Worm (Caenorhabditis elegans): ENCODE data around the gene sdz-28.
"Not testable (repeated sequence)": the region's sequence is repeated elsewhere in the genome, so short reads cannot be mapped to it uniquely, and the experiment has no call there.

sdz-28 gene

ce11 chrII:2116794-2117193 lies 14.1 kb upstream of the sdz-28 start, which contains the start of gene srh-195:
Gene srh-195, minus strand, starts transcription at chrII:2116894.
- TF ChIP-seq him-1 (tag; optimal IDR thresholded peaks at IDR 0.05) (no peak), dao-5 (tag; optimal IDR thresholded peaks at IDR 0.05) (no peak), W03F9.2 (tag; optimal IDR thresholded peaks at IDR 0.05) (no peak)

ce11 chrII:2122091-2122490 lies 8.8 kb upstream of the sdz-28 start, which contains the start of gene math-37:
Gene math-37, minus strand, starts transcription at chrII:2122191.
- TF ChIP-seq dao-5 (tag; optimal IDR thresholded peaks at IDR 0.05) (no peak), him-1 (tag; optimal IDR thresholded peaks at IDR 0.05) (no peak), W03F9.2 (tag; optimal IDR thresholded peaks at IDR 0.05) (no peak)

ce11 chrII:2122762-2123161 lies 8.1 kb upstream of the sdz-28 start:
- TF ChIP-seq W03F9.2 (tag; optimal IDR thresholded peaks at IDR 0.05) (no peak), dao-5 (tag; optimal IDR thresholded peaks at IDR 0.05) (no peak), him-1 (tag; optimal IDR thresholded peaks at IDR 0.05) (no peak)

ce11 chrII:2135604-2136003 lies 4.7 kb downstream of the sdz-28 start, which contains the start of gene hpo-7:
Gene hpo-7, minus strand, starts transcription at chrII:2135704.
- TF ChIP-seq him-1 (tag; optimal IDR thresholded peaks at IDR 0.05) = no peak
- TF ChIP-seq dao-5 (tag; optimal IDR thresholded peaks at IDR 0.05) = no peak
- TF ChIP-seq W03F9.2 (tag; optimal IDR thresholded peaks at IDR 0.05) = no peak

ce11 chrII:2137235-2137634 lies 6.4 kb downstream of the sdz-28 start, which contains the start of gene C40A11.4:
Gene C40A11.4, plus strand, starts transcription at chrII:2137422.
- TF ChIP-seq W03F9.2 (tag; optimal IDR thresholded peaks at IDR 0.05) (no peak), him-1 (tag; optimal IDR thresholded peaks at IDR 0.05) (no peak), dao-5 (tag; optimal IDR thresholded peaks at IDR 0.05) (no peak)

ce11 chrII:2138901-2139300 lies 8.0 kb downstream of the sdz-28 start:
- TF ChIP-seq him-1 (tag; optimal IDR thresholded peaks at IDR 0.05) = no peak
- TF ChIP-seq dao-5 (tag; optimal IDR thresholded peaks at IDR 0.05) = no peak
- TF ChIP-seq W03F9.2 (tag; optimal IDR thresholded peaks at IDR 0.05) = no peak

ce11 chrII:2140817-2141216 lies 9.9 kb downstream of the sdz-28 start, which contains the start of gene C40A11.3:
Gene C40A11.3, plus strand, starts transcription at chrII:2141117.
- TF ChIP-seq W03F9.2 (tag; optimal IDR thresholded peaks at IDR 0.05) (no peak), him-1 (tag; optimal IDR thresholded peaks at IDR 0.05) (no peak), dao-5 (tag; optimal IDR thresholded peaks at IDR 0.05) (no peak)

DNA sequence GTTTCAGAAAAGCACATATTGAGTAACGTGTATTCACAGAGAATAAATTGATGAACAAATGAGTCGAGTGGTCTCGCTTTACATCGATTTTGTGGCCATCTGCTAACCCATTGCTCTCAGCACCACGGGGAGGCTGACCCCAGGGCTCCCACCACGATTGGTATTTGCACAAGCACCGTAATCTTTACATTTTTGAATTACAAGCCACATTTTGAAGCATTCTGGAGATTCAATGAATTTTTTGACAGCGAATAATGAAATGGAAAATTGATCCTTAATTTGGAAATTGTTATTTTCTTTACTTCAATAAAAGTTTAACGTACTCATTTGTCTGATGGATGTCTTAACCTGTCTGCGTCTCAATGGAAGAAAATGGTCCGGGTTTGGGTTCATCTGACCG lies 14.7 kb downstream of the sdz-28 start, which contains the start of gene C40A11.6:
Gene C40A11.6, minus strand, starts transcription at position 101 of the 400 bp plus-strand sequence.
- TF ChIP-seq W03F9.2 (tag; optimal IDR thresholded peaks at IDR 0.05) = no peak
- TF ChIP-seq dao-5 (tag; optimal IDR thresholded peaks at IDR 0.05) = no peak

DNA sequence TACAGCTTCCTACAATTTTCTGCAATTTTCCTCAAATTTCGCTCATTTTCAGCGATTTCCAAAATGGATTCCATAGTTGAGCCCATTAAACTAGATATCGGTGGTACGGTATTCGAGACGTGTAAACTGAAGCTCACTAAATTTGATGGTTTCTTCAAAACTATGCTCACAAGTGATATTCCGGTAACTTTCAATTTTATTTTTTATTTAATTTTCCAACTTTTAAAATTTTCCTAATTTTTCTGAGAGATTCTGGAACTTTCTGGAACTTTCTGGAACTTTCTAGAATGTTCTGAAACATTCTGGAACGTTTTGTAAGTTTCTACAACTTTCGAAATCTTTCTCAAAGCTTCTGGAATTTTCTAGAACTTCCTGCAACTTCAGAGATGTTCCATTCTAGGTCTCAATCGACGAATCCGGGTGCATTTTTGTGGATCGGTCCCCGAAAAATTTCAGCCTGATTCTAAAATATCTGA lies 16.1 kb downstream of the sdz-28 start, which contains the start of gene C40A11.2:
Gene C40A11.2, plus strand, starts transcription at position 51 of the 476 bp plus-strand sequence.
- TF ChIP-seq him-1 (tag; optimal IDR thresholded peaks at IDR 0.05) (no peak), W03F9.2 (tag; optimal IDR thresholded peaks at IDR 0.05) (no peak), dao-5 (tag; optimal IDR thresholded peaks at IDR 0.05) (no peak)

ce11 chrII:2150485-2150985 lies 19.7 kb downstream of the sdz-28 start, which contains the start of the genes C40A11.7 and C40A11.8:
Gene C40A11.7, minus strand, starts transcription at chrII:2150585.
Gene C40A11.8, minus strand, starts transcription at chrII:2150935.
- TF ChIP-seq dao-5 (tag; optimal IDR thresholded peaks at IDR 0.05) = no peak

DNA sequence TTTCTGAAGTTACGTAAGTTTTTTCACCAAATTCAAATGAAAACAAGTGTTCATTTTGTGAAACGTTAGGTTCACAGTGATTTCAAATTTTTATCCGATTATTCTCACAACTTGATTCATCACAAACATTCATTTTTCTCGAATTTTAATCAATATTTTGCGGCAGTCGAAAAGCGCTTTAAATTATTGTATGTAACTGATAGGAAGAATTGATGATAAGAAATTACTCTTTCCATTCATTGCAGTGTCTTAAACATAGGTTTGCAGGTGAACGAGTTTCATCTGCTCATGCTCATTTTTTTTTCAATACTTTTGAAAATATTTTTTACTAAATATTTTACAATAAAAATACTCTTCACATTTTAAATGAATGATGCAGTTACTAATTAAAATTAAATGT lies 21.6 kb downstream of the sdz-28 start:
- TF ChIP-seq him-1 (tag; optimal IDR thresholded peaks at IDR 0.05) (no peak), dao-5 (tag; optimal IDR thresholded peaks at IDR 0.05) (no peak), W03F9.2 (tag; optimal IDR thresholded peaks at IDR 0.05) (no peak)

ce11 chrII:2153708-2154107 lies 22.8 kb downstream of the sdz-28 start, which contains the start of gene math-18:
Gene math-18, plus strand, starts transcription at chrII:2154008.
- not testable (repeated sequence) for TF ChIP-seq him-1, dao-5, W03F9.2 (tag; optimal IDR thresholded peaks at IDR 0.05)

DNA sequence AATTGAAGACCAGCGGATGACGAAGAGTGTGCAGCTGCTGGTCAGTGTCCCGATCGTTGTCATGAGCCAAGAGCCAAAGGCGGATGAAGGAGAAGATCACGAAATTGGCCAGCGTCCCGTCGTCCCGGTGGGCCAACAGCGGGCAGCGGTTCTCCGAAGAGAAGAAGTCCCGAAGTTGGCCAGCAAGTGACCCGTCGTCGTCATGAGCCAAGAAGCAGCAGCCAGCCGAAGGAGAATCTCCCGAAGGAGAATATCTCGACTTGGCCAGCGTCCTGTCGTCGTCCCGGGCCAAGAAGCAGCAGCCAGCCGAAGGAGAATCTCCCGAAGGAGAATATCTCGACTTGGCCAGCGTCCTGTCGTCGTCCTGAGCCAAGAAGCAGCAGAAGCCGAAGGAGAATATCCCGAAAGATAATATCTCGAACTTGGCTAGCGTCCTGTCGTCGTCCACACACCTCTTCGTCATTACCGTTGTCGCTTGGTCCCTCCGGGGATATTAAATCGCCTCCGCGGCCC lies 32.6 kb downstream of the sdz-28 start, which contains the start of gene C33C12.11:
Gene C33C12.11, minus strand, starts transcription at position 463 of the 513 bp plus-strand sequence.
- TF ChIP-seq him-1, W03F9.2, dao-5 (tag; optimal IDR thresholded peaks at IDR 0.05): not testable (repeated sequence)

DNA sequence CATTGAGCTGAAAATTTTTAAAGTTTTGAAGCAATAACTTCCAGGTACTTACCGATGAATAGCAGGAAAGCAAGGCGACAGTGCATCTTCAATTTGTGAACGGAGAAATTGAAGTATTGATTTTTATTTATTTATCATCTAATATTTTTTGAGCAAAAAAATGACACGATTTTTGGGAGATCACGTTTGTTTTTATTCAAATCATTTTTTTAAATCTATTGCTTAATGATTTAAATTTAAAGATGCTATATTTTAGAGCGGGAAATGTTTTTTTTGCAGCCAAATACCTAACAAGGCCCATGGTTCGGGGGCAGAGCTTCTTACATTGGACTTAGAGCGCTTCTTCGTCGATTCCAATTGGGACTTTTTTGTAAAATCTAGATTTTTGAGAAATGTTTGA lies 35.5 kb downstream of the sdz-28 start, which contains the start of gene C33C12.4:
Gene C33C12.4, minus strand, starts transcription at position 101 of the 400 bp plus-strand sequence.
- TF ChIP-seq W03F9.2 (tag; optimal IDR thresholded peaks at IDR 0.05) (no peak), him-1 (tag; optimal IDR thresholded peaks at IDR 0.05) (no peak), dao-5 (tag; optimal IDR thresholded peaks at IDR 0.05) (no peak)
